Comparison of ENCODE assay signal across 1 fruit fly cellular context in the genomic region with DNA sequence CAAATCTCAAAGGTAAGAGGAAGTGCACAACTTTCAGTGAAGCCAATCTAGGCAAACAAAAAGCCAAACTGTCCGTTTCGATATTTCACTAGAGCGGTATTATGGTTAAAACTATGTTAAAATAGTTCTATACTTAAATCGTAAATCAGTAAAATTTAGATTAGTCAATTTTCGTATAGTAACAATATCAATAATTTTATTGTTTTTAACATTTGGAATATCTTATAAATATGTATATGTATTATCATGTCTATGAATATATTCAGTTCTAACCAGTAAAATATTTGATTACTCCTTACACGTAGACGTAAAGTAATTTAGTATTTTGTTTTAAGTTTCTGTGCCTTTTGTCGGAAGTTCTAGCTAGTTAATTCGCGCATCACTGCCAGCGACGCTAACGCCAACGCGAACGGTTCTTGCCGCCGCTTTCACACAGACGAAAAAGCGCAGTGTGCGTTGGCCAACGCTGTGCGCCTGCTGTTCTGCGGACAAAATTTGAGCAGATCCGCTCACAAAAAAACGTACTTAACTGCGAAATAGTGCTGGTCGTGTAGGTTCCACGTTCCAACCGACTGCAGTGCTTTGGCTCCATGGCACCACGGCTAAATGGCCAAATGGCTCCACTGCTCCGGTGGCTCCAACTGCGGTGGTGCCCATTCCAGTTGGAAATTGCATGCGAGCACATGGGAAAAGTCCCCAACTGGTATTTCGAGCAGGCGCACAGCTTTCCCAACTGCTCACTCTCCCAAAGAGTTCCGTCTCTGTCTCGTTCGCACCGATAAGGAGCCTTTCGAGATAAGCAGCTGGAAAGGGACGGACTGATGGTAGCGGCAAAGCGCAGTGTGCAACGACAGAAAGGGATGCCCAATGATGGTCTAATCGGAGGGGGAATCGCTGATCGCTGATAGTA.
TF ChIP-seq lines count a peak whose summit lies in the region.

No protein-coding gene starts in this region.

TF ChIP-seq in whole organism, embryonic, 481 proteins besides CTCF, POLR2A, EP300 and RAD21 (continued from another document and continues in another):
- 0 out of 2 replicates have a peak, but pooled peaks have one; percentile 52 for TF ChIP-seq crol (GFP tag; IDR thresholded peaks at IDR 0.05; lab: Robert Waterston, UW)
- peak; percentile 33; the same call in 1 of the 2 replicates for TF ChIP-seq H2.0 (GFP tag; IDR thresholded peaks at IDR 0.05; lab: Robert Waterston, UW)
- no peak for TF ChIP-seq Ets97D (GFP tag; optimal IDR thresholded peaks at IDR 0.05; lab: Kevin White, UChicago)
- TF ChIP-seq grau (tag; optimal IDR thresholded peaks at IDR 0.05; lab: Kevin White, UChicago): peak; percentile 15
- peak; percentile 16 for TF ChIP-seq CG12942 (GFP tag; optimal IDR thresholded peaks at IDR 0.05; lab: Kevin White, UChicago)
- no peak; the same call in 1 of the 2 replicates for TF ChIP-seq klu (GFP tag; IDR thresholded peaks at IDR 0.05; lab: Robert Waterston, UW)
- no peak for TF ChIP-seq E2f2 (GFP tag; IDR thresholded peaks at IDR 0.05; lab: Robert Waterston, UW)
- no peak for TF ChIP-seq Mrtf (GFP tag; IDR thresholded peaks at IDR 0.05; lab: Robert Waterston, UW)
- TF ChIP-seq vfl (GFP tag; optimal IDR thresholded peaks at IDR 0.05; lab: Kevin White, UChicago): no peak
- no peak for TF ChIP-seq ato (GFP tag; IDR thresholded peaks at IDR 0.05; lab: Robert Waterston, UW; ENCODE audit: partially characterized antibody)
- peak; percentile 15 for TF ChIP-seq CG1529 (GFP tag; optimal IDR thresholded peaks at IDR 0.05; lab: Kevin White, UChicago)
- TF ChIP-seq nmo (GFP tag; optimal IDR thresholded peaks at IDR 0.05; lab: Kevin White, UChicago): peak; percentile 20
- TF ChIP-seq Stat92E (GFP tag; optimal IDR thresholded peaks at IDR 0.05; lab: Kevin White, UChicago): peak in 1 of 3 experiments; percentile 73
- peak; percentile 4 for TF ChIP-seq CG10267 (tag; optimal IDR thresholded peaks at IDR 0.05; lab: Kevin White, UChicago)
- TF ChIP-seq CG6813 (GFP tag; optimal IDR thresholded peaks at IDR 0.05; lab: Kevin White, UChicago): peak; percentile 29
- no peak for TF ChIP-seq gsb-n (tag; optimal IDR thresholded peaks at IDR 0.05; lab: Kevin White, UChicago)
- peak; percentile 52 for TF ChIP-seq fd64A (GFP tag; optimal IDR thresholded peaks at IDR 0.05; lab: Kevin White, UChicago)
- TF ChIP-seq ranshi (GFP tag; IDR thresholded peaks at IDR 0.05; lab: Robert Waterston, UW): no peak
- TF ChIP-seq CG7745 (tag; optimal IDR thresholded peaks at IDR 0.05; lab: Kevin White, UChicago): peak; percentile 3
- TF ChIP-seq zen2 (GFP tag; IDR thresholded peaks at IDR 0.05; lab: Robert Waterston, UW; ENCODE audit: partially characterized antibody): peak; percentile 61; the same call in 2 of the 3 replicates
- peak; percentile 45 for TF ChIP-seq CG9932 (GFP tag; IDR thresholded peaks at IDR 0.05; lab: Robert Waterston, UW)
- TF ChIP-seq Deaf1 (tag; optimal IDR thresholded peaks at IDR 0.05; lab: Kevin White, UChicago): peak; percentile 29
- TF ChIP-seq sd (tag; optimal IDR thresholded peaks at IDR 0.05; lab: Kevin White, UChicago): peak; percentile 96
- TF ChIP-seq gce (GFP tag; IDR thresholded peaks at IDR 0.05; lab: Robert Waterston, UW): peak; percentile 59; the same call in 1 of the 3 replicates
- peak; percentile 1 for TF ChIP-seq CG18619 (GFP tag; optimal IDR thresholded peaks at IDR 0.05; lab: Kevin White, UChicago)
- TF ChIP-seq tna (GFP tag; IDR thresholded peaks at IDR 0.05; lab: Robert Waterston, UW; ENCODE audit: partially characterized antibody): peak; percentile 66
- TF ChIP-seq CG30431 (GFP tag; optimal IDR thresholded peaks at IDR 0.05; lab: Kevin White, UChicago): no peak
- no peak for TF ChIP-seq odd (GFP tag; optimal IDR thresholded peaks at IDR 0.05; lab: Kevin White, UChicago)
- no peak for TF ChIP-seq Chrac-16 (GFP tag; optimal IDR thresholded peaks at IDR 0.05; lab: Kevin White, UChicago)
- no peak for TF ChIP-seq CG10959 (GFP tag; IDR thresholded peaks at IDR 0.05; lab: Robert Waterston, UW)
- no peak for TF ChIP-seq nau (GFP tag; optimal IDR thresholded peaks at IDR 0.05; lab: Kevin White, UChicago)
- peak; percentile 12 for TF ChIP-seq Antp (GFP tag; optimal IDR thresholded peaks at IDR 0.05; lab: Kevin White, UChicago)
- TF ChIP-seq Opbp (GFP tag; IDR thresholded peaks at IDR 0.05; lab: Robert Waterston, UW; ENCODE audit: partially characterized antibody): no peak
- TF ChIP-seq CG18011 (GFP tag; optimal IDR thresholded peaks at IDR 0.05; lab: Kevin White, UChicago): no peak
- TF ChIP-seq chn (GFP tag; optimal IDR thresholded peaks at IDR 0.05; lab: Kevin White, UChicago): no peak
- no peak for TF ChIP-seq shn (GFP tag; optimal IDR thresholded peaks at IDR 0.05; lab: Kevin White, UChicago)
- TF ChIP-seq tio (GFP tag; optimal IDR thresholded peaks at IDR 0.05; lab: Kevin White, UChicago): peak; percentile 37
- peak in 1 of 2 experiments; percentile 90 for TF ChIP-seq insv (GFP tag; optimal IDR thresholded peaks at IDR 0.05; lab: Kevin White, UChicago)
- no peak for TF ChIP-seq crc (GFP tag; optimal IDR thresholded peaks at IDR 0.05; lab: Kevin White, UChicago)
- no peak for TF ChIP-seq inv (GFP tag; IDR thresholded peaks at IDR 0.05; lab: Robert Waterston, UW; ENCODE audit: partially characterized antibody)
- no peak for TF ChIP-seq CG13296 (GFP tag; optimal IDR thresholded peaks at IDR 0.05; lab: Kevin White, UChicago)
- TF ChIP-seq CG9817 (tag; optimal IDR thresholded peaks at IDR 0.05; lab: Kevin White, UChicago): no peak
- TF ChIP-seq ttk (GFP tag; IDR thresholded peaks at IDR 0.05; lab: Robert Waterston, UW): 0 out of 2 replicates have a peak, but pooled peaks have one; percentile 5
- no peak for TF ChIP-seq HLH54F (GFP tag; optimal IDR thresholded peaks at IDR 0.05; lab: Kevin White, UChicago)
- peak; percentile 31 for TF ChIP-seq MTF-1 (GFP tag; optimal IDR thresholded peaks at IDR 0.05; lab: Kevin White, UChicago; ENCODE audit: borderline replicate concordance)
- peak; percentile 86 for TF ChIP-seq sug (tag; optimal IDR thresholded peaks at IDR 0.05; lab: Kevin White, UChicago)
- no peak for TF ChIP-seq btn (GFP tag; optimal IDR thresholded peaks at IDR 0.05; lab: Kevin White, UChicago)
- peak; percentile 49 for TF ChIP-seq lab (GFP tag; optimal IDR thresholded peaks at IDR 0.05; lab: Kevin White, UChicago)
- no peak for TF ChIP-seq CG6654 (GFP tag; optimal IDR thresholded peaks at IDR 0.05; lab: Kevin White, UChicago)
- TF ChIP-seq ci (GFP tag; IDR thresholded peaks at IDR 0.05; lab: Robert Waterston, UW): peak; percentile 76
- TF ChIP-seq Med (GFP tag; lab: Kevin White, UChicago): peak; percentile 83
- TF ChIP-seq Dip3 (GFP tag; optimal IDR thresholded peaks at IDR 0.05; lab: Kevin White, UChicago): no peak
- peak; percentile 55; the same call in 1 of the 3 replicates for TF ChIP-seq CG7963 (GFP tag; IDR thresholded peaks at IDR 0.05; lab: Robert Waterston, UW; ENCODE audit: partially characterized antibody)
- TF ChIP-seq al (GFP tag; IDR thresholded peaks at IDR 0.05; lab: Robert Waterston, UW): no peak
- no peak for TF ChIP-seq sc (optimal IDR thresholded peaks at IDR 0.05; lab: Kevin White, UChicago)
- no peak for TF ChIP-seq sc (GFP tag; optimal IDR thresholded peaks at IDR 0.05; lab: Kevin White, UChicago)
- no peak for TF ChIP-seq gsb (GFP tag; IDR thresholded peaks at IDR 0.05; lab: Robert Waterston, UW)
- peak; percentile 44; the same call in 1 of the 3 replicates for TF ChIP-seq otp (GFP tag; IDR thresholded peaks at IDR 0.05; lab: Robert Waterston, UW)
- peak; percentile 25 for TF ChIP-seq CG2712 (tag; optimal IDR thresholded peaks at IDR 0.05; lab: Kevin White, UChicago)
- peak; percentile 70; the same call in 1 of the 3 replicates for TF ChIP-seq CG6175 (GFP tag; IDR thresholded peaks at IDR 0.05; lab: Robert Waterston, UW)
- TF ChIP-seq CG1024 (GFP tag; IDR thresholded peaks at IDR 0.05; lab: Robert Waterston, UW): 0 out of 2 replicates have a peak, but pooled peaks have one; percentile 13
- no peak for TF ChIP-seq CG16815 (GFP tag; optimal IDR thresholded peaks at IDR 0.05; lab: Kevin White, UChicago)
- TF ChIP-seq CG9797 (GFP tag; optimal IDR thresholded peaks at IDR 0.05; lab: Kevin White, UChicago): peak; percentile 5
- no peak for TF ChIP-seq CG10274 (GFP tag; optimal IDR thresholded peaks at IDR 0.05; lab: Kevin White, UChicago)
- TF ChIP-seq CG12659 (GFP tag; optimal IDR thresholded peaks at IDR 0.05; lab: Kevin White, UChicago): no peak
- peak; percentile 12 for TF ChIP-seq Sry-δ (GFP tag; optimal IDR thresholded peaks at IDR 0.05; lab: Kevin White, UChicago)
- peak; percentile 25 for TF ChIP-seq stwl (tag; optimal IDR thresholded peaks at IDR 0.05; lab: Kevin White, UChicago)
- no peak for TF ChIP-seq CG1602 (GFP tag; optimal IDR thresholded peaks at IDR 0.05; lab: Kevin White, UChicago)
- no peak for TF ChIP-seq disco-r (GFP tag; optimal IDR thresholded peaks at IDR 0.05; lab: Kevin White, UChicago)
- TF ChIP-seq PHDP (tag; optimal IDR thresholded peaks at IDR 0.05; lab: Kevin White, UChicago): no peak
- no peak for TF ChIP-seq Dip2 (GFP tag; IDR thresholded peaks at IDR 0.05; lab: Robert Waterston, UW)
- peak; percentile 62; the same call in 1 of the 2 replicates for TF ChIP-seq Bgb (GFP tag; IDR thresholded peaks at IDR 0.05; lab: Robert Waterston, UW; ENCODE audit: partially characterized antibody)
- TF ChIP-seq Eip74EF (GFP tag; optimal IDR thresholded peaks at IDR 0.05; lab: Kevin White, UChicago): no peak
- no peak for TF ChIP-seq Bdp1 (GFP tag; optimal IDR thresholded peaks at IDR 0.05; lab: Kevin White, UChicago)
- TF ChIP-seq CG15011 (GFP tag; optimal IDR thresholded peaks at IDR 0.05; lab: Kevin White, UChicago): no peak
- no peak for TF ChIP-seq dati (GFP tag; IDR thresholded peaks at IDR 0.05; lab: Robert Waterston, UW)
- TF ChIP-seq Dref (GFP tag; IDR thresholded peaks at IDR 0.05; lab: Robert Waterston, UW): no peak
- TF ChIP-seq nerfin-2 (GFP tag; IDR thresholded peaks at IDR 0.05; lab: Robert Waterston, UW; ENCODE audit: partially characterized antibody): peak; percentile 43; the same call in 1 of the 2 replicates
- no peak for TF ChIP-seq hb (GFP tag; IDR thresholded peaks at IDR 0.05; lab: Robert Waterston, UW; ENCODE audit: partially characterized antibody)
- no peak for TF ChIP-seq CG16863 (GFP tag; optimal IDR thresholded peaks at IDR 0.05; lab: Kevin White, UChicago)
- TF ChIP-seq CG10431 (GFP tag; optimal IDR thresholded peaks at IDR 0.05; lab: Kevin White, UChicago): peak; percentile 79
- 0 out of 2 replicates have a peak, but pooled peaks have one; percentile 12 for TF ChIP-seq CG2129 (GFP tag; IDR thresholded peaks at IDR 0.05; lab: Robert Waterston, UW; ENCODE audit: partially characterized antibody)
- TF ChIP-seq trh (GFP tag; optimal IDR thresholded peaks at IDR 0.05; lab: Kevin White, UChicago): no peak
- TF ChIP-seq CG15601 (tag; optimal IDR thresholded peaks at IDR 0.05; lab: Kevin White, UChicago): no peak
- TF ChIP-seq CoRest (tag; optimal IDR thresholded peaks at IDR 0.05; lab: Kevin White, UChicago): peak; percentile 41
- TF ChIP-seq fd3F (GFP tag; optimal IDR thresholded peaks at IDR 0.05; lab: Kevin White, UChicago): no peak
- no peak for TF ChIP-seq danr (GFP tag; IDR thresholded peaks at IDR 0.05; lab: Robert Waterston, UW)
- TF ChIP-seq CG13287 (GFP tag; IDR thresholded peaks at IDR 0.05; lab: Robert Waterston, UW; ENCODE audit: partially characterized antibody): peak; percentile 55
- no peak for TF ChIP-seq CG17802 (tag; optimal IDR thresholded peaks at IDR 0.05; lab: Kevin White, UChicago)
- TF ChIP-seq mld (GFP tag; IDR thresholded peaks at IDR 0.05; lab: Robert Waterston, UW; ENCODE audit: partially characterized antibody): peak; percentile 54; the same call in 2 of the 3 replicates
- TF ChIP-seq Ada2b (GFP tag; IDR thresholded peaks at IDR 0.05; lab: Robert Waterston, UW): no peak
- 0 out of 3 replicates have a peak, but pooled peaks have one; percentile 10 for TF ChIP-seq ken (GFP tag; IDR thresholded peaks at IDR 0.05; lab: Robert Waterston, UW)
- peak; percentile 33 for TF ChIP-seq wek (GFP tag; optimal IDR thresholded peaks at IDR 0.05; lab: Kevin White, UChicago)
- no peak for TF ChIP-seq sima (GFP tag; optimal IDR thresholded peaks at IDR 0.05; lab: Kevin White, UChicago)
- TF ChIP-seq jing (GFP tag; optimal IDR thresholded peaks at IDR 0.05; lab: Kevin White, UChicago): no peak
- TF ChIP-seq oc (tag; optimal IDR thresholded peaks at IDR 0.05; lab: Kevin White, UChicago): peak; percentile 54
- peak; percentile 94 for TF ChIP-seq CG1832 (GFP tag; optimal IDR thresholded peaks at IDR 0.05; lab: Kevin White, UChicago)
- TF ChIP-seq NC2α (GFP tag; optimal IDR thresholded peaks at IDR 0.05; lab: Kevin White, UChicago): no peak
- TF ChIP-seq CG4617 (GFP tag; optimal IDR thresholded peaks at IDR 0.05; lab: Kevin White, UChicago; ENCODE audit: borderline replicate concordance): no peak
- TF ChIP-seq Hmr (GFP tag; optimal IDR thresholded peaks at IDR 0.05; lab: Kevin White, UChicago): peak; percentile 20
- peak; percentile 95 for TF ChIP-seq CG2199 (GFP tag; IDR thresholded peaks at IDR 0.05; lab: Robert Waterston, UW)
- TF ChIP-seq pho (GFP tag; optimal IDR thresholded peaks at IDR 0.05; lab: Kevin White, UChicago): peak; percentile 39
- TF ChIP-seq CG16779 (GFP tag; IDR thresholded peaks at IDR 0.05; lab: Robert Waterston, UW): no peak
- peak; percentile 24 for TF ChIP-seq phol (tag; optimal IDR thresholded peaks at IDR 0.05; lab: Kevin White, UChicago)
- no peak for TF ChIP-seq crp (GFP tag; optimal IDR thresholded peaks at IDR 0.05; lab: Kevin White, UChicago)
- no peak for TF ChIP-seq CG15073 (GFP tag; optimal IDR thresholded peaks at IDR 0.05; lab: Kevin White, UChicago)
- peak; percentile 63; the same call in 1 of the 3 replicates for TF ChIP-seq z (GFP tag; IDR thresholded peaks at IDR 0.05; lab: Robert Waterston, UW)
- no peak for TF ChIP-seq hkb (optimal IDR thresholded peaks at IDR 0.05; lab: Kevin White, UChicago)
- TF ChIP-seq hkb (GFP tag; IDR thresholded peaks at IDR 0.05; lab: Robert Waterston, UW): peak; percentile 45
- no peak for TF ChIP-seq p53 (GFP tag; optimal IDR thresholded peaks at IDR 0.05; lab: Kevin White, UChicago)
- TF ChIP-seq C15 (GFP tag; IDR thresholded peaks at IDR 0.05; lab: Robert Waterston, UW): no peak
- TF ChIP-seq CG14965 (GFP tag; optimal IDR thresholded peaks at IDR 0.05; lab: Kevin White, UChicago; ENCODE audit: borderline replicate concordance): no peak
- TF ChIP-seq CG10543 (GFP tag; optimal IDR thresholded peaks at IDR 0.05; lab: Kevin White, UChicago): peak; percentile 86
- peak; percentile 2 for TF ChIP-seq ATbp (GFP tag; optimal IDR thresholded peaks at IDR 0.05; lab: Kevin White, UChicago)
- TF ChIP-seq Sox102F (GFP tag; optimal IDR thresholded peaks at IDR 0.05; lab: Kevin White, UChicago): no peak
- TF ChIP-seq CG10209 (GFP tag; optimal IDR thresholded peaks at IDR 0.05; lab: Kevin White, UChicago): no peak
- TF ChIP-seq pros (GFP tag; optimal IDR thresholded peaks at IDR 0.05; lab: Kevin White, UChicago): peak; percentile 88
